Worm (Caenorhabditis elegans): Measurements from ENCODE around the gene K11H3.8.

K11H3.8 gene

DNA sequence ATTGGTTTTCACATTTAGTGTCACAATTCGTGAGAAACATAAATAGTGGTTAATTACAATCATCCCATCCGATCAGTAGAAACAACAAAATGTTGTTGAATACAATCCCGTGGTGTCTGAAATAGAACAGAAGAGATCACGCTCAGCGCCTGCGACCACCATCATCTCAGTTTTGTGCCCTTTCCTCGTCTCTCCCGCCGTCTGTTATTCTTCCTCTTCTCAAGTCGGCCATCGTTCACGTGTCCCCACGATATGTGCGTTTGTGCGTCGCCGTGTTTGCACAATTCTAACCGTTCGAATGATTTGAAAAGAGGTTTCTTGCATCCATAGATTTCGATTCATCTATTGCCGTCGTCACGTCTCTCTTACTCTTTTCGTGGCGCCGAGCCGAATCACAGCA, 16.2 kb upstream of the K11H3.8 start, which contains the start of gene panl-3:
Gene panl-3, plus strand, starts transcription at position 294 of the 400 bp plus-strand sequence.
- no peak for TF ChIP-seq unc-62 (GFP tag; optimal IDR thresholded peaks at IDR 0.05)

DNA sequence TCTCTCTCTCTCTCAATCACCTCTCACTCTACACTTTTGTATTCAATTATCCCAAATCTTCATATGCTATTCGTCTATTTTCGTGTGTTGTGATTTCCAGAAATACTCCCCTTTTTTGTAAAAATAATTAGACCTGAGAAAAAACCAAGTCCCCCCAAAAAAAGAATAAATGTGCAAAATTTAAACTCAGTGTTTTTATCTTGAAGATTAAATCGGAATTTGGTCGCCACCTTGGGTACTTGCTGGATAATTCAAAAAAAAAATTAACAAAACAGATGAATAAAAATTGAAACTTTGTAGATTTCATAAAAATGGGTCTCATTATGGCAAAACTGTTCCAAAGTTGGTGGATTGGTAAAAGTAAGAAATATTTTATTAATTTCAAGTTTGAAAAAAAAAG, 12.0 kb upstream of the K11H3.8 start, which contains the start of gene arl-5:
Gene arl-5, plus strand, starts transcription at position 301 of the 400 bp plus-strand sequence.
- TF ChIP-seq unc-62 (GFP tag; optimal IDR thresholded peaks at IDR 0.05), result no peak

ce11 chrIII:9823748-9824147, 11.2 kb upstream of the K11H3.8 start:
- TF ChIP-seq unc-62 (GFP tag; optimal IDR thresholded peaks at IDR 0.05), result no peak

- TF ChIP-seq unc-62 (GFP tag; optimal IDR thresholded peaks at IDR 0.05), result no peak
These were observed 10.6 kb upstream of the K11H3.8 start, which contains the start of gene lin-52 for ce11 chrIII:9824330-9824934. TSS of gene lin-52 (minus strand) at chrIII:9824750.

DNA sequence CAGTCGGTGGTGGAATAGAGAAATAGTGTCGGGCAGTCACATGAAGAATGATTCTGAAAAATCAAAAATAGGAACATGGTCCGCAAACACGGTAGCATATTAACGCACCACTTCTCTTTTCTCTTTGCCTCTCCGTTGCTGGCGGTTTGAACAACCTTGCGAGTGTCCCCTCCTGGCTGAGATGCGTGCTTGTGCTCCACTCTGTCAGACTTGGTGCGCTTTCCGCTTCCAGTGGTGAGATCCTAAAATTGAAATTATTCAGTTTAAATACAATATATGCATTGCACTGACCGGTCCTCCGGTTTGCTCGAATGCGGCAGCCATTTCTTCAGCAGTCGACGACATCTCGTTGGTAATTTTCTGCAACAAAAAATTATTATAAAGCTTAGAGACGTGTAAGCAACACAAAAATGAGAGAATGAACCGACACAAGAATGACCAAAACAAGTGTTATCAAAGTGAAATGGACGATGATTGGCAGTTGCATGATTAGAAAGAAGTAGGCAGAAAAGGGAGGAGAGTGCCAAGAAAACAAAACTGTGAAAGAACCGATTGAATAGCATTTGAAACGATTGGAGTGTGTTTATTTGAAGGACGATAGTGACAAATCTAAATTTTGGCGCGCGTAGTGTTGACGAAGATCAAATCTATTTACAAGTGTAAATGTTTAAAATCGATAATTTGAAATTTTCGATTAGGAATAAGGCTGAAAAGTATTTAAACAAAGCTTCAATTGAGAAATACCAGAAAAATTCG, 9.7 kb upstream of the K11H3.8 start, which contains the start of gene ZK632.9:
Gene ZK632.9, minus strand, starts transcription at position 360 of the 756 bp plus-strand sequence.
- no peak for TF ChIP-seq unc-62 (GFP tag; optimal IDR thresholded peaks at IDR 0.05)

ce11 chrIII:9826005-9826404, 9.0 kb upstream of the K11H3.8 start:
- TF ChIP-seq unc-62 (GFP tag; optimal IDR thresholded peaks at IDR 0.05), result no peak

DNA sequence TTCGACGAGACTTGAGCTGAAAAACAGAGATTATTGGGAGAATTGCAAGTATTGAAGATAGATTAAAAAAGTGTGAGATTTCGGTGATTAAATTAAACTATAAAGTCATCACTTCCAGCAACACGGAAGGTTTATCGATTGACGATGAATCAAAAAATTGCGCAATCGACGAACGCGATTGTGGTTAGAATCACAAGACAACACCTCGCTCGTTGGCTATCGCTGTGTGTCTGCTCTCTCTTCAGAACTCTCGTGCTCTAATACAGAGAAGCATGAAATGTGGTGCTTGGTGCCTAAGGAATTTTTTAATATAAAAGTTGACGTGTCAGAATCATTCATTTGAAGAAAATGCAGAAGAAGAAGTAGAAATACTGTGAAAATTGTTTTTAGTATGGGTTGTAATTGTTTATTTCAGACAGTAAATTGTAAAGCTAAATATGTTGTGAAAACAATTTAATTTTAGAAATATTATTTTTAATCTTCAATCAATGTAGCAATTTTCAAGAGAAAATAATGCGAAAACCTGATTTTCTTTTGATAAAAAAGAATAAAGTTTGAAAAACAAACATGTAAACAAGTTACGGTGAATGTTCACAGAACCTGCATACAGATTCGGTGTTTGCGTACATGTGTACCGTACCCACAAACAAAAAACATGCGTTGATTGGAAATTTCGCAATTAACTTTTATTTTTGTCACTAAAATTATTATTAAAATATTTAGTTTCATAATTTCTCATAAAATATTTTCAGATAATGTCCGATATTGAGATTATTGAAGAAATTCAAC, 7.6 kb upstream of the K11H3.8 start, which contains the start of the genes ZK632.10 and ZK632.11:
Gene ZK632.10, minus strand, starts transcription at position 560 of the 789 bp plus-strand sequence.
Gene ZK632.11, plus strand, starts transcription at position 753 of the 789 bp plus-strand sequence.
- TF ChIP-seq unc-62 (GFP tag; optimal IDR thresholded peaks at IDR 0.05), result no peak

DNA sequence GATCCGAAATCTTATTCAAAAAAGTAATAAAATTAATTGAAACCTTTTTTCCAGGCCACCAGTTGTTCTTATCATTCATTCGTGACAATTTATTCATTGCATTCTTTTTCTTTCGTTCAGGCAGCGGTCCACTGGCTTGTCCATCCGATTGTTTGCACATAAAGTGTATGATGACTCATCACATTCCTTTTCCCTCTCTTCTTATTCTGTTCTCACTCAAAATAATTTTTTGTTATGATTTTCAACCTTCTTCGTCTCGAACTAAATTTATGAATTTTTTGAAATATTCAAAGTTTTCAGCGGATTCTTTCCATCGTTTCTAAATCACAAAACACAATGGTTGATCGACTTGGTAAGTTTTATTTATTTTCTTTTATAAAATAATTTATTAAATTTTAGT, 4.5 kb upstream of the K11H3.8 start, which contains the start of gene ZK632.12:
Gene ZK632.12, plus strand, starts transcription at position 301 of the 400 bp plus-strand sequence.
- no peak for TF ChIP-seq unc-62 (GFP tag; optimal IDR thresholded peaks at IDR 0.05)

DNA sequence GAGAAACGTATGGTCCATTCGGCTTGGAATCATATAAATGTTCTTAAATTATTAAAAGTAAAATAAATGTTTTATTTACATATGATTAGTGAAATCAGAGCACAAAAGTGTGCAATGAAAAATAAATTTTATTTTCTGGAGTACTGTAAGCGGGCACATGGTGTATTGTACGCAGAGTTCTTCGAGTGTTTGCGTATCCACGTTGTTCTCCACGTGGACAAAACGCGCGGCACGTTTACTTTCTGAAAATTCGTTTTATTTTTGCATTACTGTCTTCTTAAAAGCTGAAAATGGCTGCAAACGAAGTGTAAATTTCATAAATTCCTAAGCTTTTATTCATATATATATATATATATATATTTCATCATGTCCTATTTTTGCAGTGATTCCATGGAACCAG, 2.4 kb upstream of the K11H3.8 start:
- no peak for TF ChIP-seq unc-62 (GFP tag; optimal IDR thresholded peaks at IDR 0.05)

DNA sequence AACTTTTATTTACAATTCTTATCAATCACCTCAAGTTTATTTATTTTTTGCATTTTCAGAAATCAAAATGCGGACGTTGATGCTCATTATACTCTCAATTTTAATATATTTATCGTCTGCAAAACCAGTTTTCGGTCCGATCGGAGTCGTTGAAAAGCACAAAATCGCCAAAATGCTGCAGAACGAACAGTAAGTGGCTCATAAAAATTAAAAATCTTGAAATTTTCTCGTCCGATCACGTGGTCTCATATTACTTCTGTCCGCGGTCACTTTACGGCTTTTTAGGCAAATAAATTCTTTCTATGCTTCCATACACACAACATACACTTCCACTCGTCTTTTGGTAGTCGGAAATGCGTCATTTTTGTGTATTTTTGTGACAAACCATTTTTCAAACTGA, 8.7 kb downstream of the K11H3.8 start, which contains the start of gene K11H3.5:
Gene K11H3.5, plus strand, starts transcription at position 54 of the 400 bp plus-strand sequence.
- TF ChIP-seq unc-62 (GFP tag; optimal IDR thresholded peaks at IDR 0.05), result no peak

ce11 chrIII:9846093-9846492, 11.1 kb downstream of the K11H3.8 start, which contains the start of gene K11H3.2:
TSS of gene K11H3.2 (plus strand) at chrIII:9846393.
- no peak for TF ChIP-seq unc-62 (GFP tag; optimal IDR thresholded peaks at IDR 0.05)

DNA sequence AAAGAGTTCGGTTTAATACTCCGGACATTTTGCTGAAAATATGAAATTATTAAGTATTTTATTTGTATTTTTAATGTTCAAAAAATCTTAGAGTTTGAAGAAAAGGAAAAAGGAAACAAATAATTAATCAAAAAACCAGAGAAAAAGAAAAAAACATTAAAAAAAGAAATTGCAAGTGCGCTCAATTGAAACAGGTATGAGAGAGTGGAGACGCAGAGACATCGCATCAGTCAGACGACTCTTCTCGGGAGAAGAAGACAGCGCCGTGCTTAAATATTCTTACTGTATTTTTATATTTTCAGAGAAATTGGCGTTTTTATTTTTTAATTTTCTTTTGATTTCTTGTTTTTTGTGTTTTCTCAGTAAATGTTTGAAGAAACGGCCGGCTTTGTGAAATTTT, 13.1 kb downstream of the K11H3.8 start, which contains the start of gene mrpl-36:
Gene mrpl-36, minus strand, starts transcription at position 34 of the 400 bp plus-strand sequence.
- TF ChIP-seq unc-62 (GFP tag; optimal IDR thresholded peaks at IDR 0.05), result no peak

ce11 chrIII:9848603-9849002, 13.6 kb downstream of the K11H3.8 start:
- TF ChIP-seq unc-62 (GFP tag; optimal IDR thresholded peaks at IDR 0.05), result no peak

DNA sequence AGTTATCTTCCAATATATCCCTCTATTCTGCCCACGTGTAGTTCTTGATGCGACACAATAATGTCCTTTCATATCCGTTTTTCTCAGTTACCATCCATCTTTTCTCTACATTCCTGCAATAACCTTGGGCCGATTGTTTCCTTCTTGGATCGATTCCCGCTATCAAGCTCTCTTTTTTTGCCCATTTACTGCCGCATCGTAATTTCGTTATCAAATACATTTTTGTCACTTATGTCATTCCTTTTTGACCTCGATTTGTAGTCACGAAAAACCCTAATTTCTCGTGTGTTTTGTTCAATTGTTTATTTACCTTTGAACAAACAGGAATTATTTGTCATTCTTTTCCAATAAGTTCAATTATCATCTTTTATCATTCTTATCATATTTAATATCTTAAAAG, 15.0 kb downstream of the K11H3.8 start:
- no peak for TF ChIP-seq unc-62 (GFP tag; optimal IDR thresholded peaks at IDR 0.05)

- no peak for TF ChIP-seq unc-62 (GFP tag; optimal IDR thresholded peaks at IDR 0.05)
These were observed 15.9 kb downstream of the K11H3.8 start for ce11 chrIII:9850877-9851276.

DNA sequence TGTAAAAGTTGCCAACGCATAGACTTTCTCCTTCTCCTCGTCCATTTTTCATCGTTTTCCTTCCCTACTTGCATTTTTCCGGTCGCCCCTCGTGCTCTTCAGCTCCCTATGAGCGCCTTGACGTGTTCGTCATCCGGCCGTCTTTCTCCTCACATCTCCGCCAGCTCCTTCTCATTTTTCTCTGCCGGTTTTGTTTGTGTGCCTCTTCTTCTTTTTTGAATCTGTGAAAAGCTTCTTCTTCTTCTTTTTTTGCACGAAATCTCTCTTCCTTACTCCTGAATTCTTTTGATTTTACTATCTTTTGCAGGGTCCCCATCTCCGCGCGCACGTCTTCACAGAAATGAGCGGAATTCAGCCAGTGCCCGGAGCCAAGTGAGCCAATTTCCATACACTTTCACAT, 16.6 kb downstream of the K11H3.8 start, which contains the start of gene K11H3.3:
Gene K11H3.3, plus strand, starts transcription at position 308 of the 400 bp plus-strand sequence.
- no peak for TF ChIP-seq unc-62 (GFP tag; optimal IDR thresholded peaks at IDR 0.05)
